Worm (Caenorhabditis elegans): ENCODE data around the gene F21D12.3.

F21D12.3 gene

DNA sequence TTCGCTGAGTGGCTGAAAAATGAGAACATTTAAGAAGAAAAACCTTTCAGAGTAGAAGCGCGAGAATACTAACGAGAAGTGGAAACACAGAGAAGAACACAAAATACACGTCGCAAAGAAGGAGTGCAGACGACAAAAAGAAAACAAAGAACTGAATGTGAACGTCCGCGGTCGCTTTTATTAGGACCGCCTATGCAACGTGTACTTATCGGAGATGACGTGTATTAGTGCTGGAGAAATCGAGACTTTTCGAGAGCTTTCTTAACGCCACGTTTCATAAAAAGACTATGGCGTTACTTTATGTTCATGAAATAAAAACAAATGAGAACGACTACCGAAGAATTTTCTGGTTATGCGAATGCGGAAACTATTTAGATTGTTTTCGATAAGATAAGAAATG is 28.7 kb upstream of the F21D12.3 start, which contains the start of gene hsp-4 (continued):
- TF ChIP-seq aha-1 (tag) (peak; percentile 60), nhr-10 (tag; optimal IDR thresholded peaks at IDR 0.05) (no peak), dmd-6 (GFP tag; IDR thresholded peaks at IDR 0.05) (no peak), skn-1 (tag; optimal IDR thresholded peaks at IDR 0.05) (no peak), ztf-11 (tag; optimal IDR thresholded peaks at IDR 0.05) (no peak), ztf-7 (tag; optimal IDR thresholded peaks at IDR 0.05) (no peak), ama-1 (optimal IDR thresholded peaks at IDR 0.05) (no peak), aly-2 (tag; optimal IDR thresholded peaks at IDR 0.05) (no peak), T20F7.1 (GFP tag; optimal IDR thresholded peaks at IDR 0.05) (no peak), egl-43 (GFP tag; IDR thresholded peaks at IDR 0.05) (no peak), Y48G9A.11 (GFP tag; IDR thresholded peaks at IDR 0.05) (no peak), cey-2 (tag; optimal IDR thresholded peaks at IDR 0.05; ENCODE audit: borderline replicate concordance, insufficient read depth) (no peak), mes-2 (tag; optimal IDR thresholded peaks at IDR 0.05; ENCODE audit: poor library complexity, severe bottlenecking) (no peak)

- no peak for TF ChIP-seq fos-1 (tag; optimal IDR thresholded peaks at IDR 0.05)
- peak in 1 of 2 experiments; percentile 25 for TF ChIP-seq unc-62 (GFP tag; optimal IDR thresholded peaks at IDR 0.05 in 1 of 2)
- TF ChIP-seq unc-62 (tag; optimal IDR thresholded peaks at IDR 0.05): no peak
- peak; percentile 38 for TF ChIP-seq duxl-1 (tag; optimal IDR thresholded peaks at IDR 0.05; ENCODE audit: poor library complexity)
- TF ChIP-seq zfp-3 (GFP tag; conservative IDR thresholded peaks at IDR 0.05): no peak
- peak; percentile 71 for TF ChIP-seq aha-1 (tag)
- 0 out of 2 replicates have a peak, but pooled peaks have one; percentile 26 for TF ChIP-seq T26A8.4 (GFP tag; IDR thresholded peaks at IDR 0.05)
Measured at ce11 chrII:7348063-7348462, 24.2 kb upstream of the F21D12.3 start.

ce11 chrII:7345858-7346257 is 22.0 kb upstream of the F21D12.3 start:
- peak in 1 of 2 experiments; percentile 98 for TF ChIP-seq unc-62 (GFP tag; optimal IDR thresholded peaks at IDR 0.05 in 1 of 2)
- TF ChIP-seq unc-62 (tag; optimal IDR thresholded peaks at IDR 0.05): no peak
- TF ChIP-seq hlh-11 (tag; optimal IDR thresholded peaks at IDR 0.05): peak; percentile 4
- TF ChIP-seq fos-1 (tag; optimal IDR thresholded peaks at IDR 0.05): no peak
- no peak for TF ChIP-seq daf-8 (GFP tag; IDR thresholded peaks at IDR 0.05)

DNA sequence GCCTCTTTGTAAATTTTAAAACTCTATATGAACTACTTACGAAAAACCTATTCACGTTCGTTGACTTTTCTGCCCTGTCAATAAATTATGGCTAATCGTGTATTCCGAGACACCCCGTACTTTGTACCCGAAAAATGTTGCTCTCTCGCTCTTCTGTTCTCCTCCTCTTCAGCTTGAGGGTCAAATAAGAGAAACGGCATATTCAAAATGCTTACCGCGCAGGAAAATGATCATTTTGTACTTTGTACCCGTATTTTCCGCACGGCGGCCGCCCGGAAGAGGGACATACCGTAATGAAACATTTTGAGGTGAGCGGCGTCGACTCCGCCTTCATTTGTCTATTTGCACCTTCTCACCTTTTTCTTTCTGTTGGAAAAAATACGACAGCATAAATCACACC is 19.8 kb upstream of the F21D12.3 start:
- peak; percentile 6 for TF ChIP-seq aha-1 (tag)
- no peak for TF ChIP-seq ZK546.5 (tag; optimal IDR thresholded peaks at IDR 0.05)
- TF ChIP-seq T26A8.4 (GFP tag; IDR thresholded peaks at IDR 0.05): 0 out of 2 replicates have a peak, but pooled peaks have one; percentile 8
- 0 out of 2 replicates have a peak, but pooled peaks have one; percentile 16 for TF ChIP-seq dmd-8 (GFP tag; IDR thresholded peaks at IDR 0.05)
- TF ChIP-seq snpc-1.2 (GFP tag; IDR thresholded peaks at IDR 0.05): no peak

DNA sequence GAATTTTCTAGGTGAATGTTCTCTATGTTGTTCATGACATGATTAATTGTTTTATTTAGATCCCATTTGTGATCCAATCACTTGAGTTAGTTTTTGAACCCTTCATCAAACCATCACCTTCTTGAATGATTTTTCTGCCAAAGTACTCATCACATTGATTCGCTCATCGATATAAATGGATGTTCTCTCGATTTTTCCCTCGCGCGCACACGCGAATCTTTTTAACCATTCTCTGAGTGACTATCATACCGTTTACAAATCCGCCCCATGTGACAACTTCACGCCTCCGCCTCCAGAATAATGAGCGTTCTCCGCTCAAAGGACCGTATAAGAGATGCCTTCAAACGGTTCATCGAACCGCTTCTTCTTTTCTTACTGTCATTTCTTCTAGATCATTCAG is 19.1 kb upstream of the F21D12.3 start:
- peak; percentile 74 for TF ChIP-seq nhr-28 (tag; optimal IDR thresholded peaks at IDR 0.05)
- no peak for TF ChIP-seq ces-1 (GFP tag; optimal IDR thresholded peaks at IDR 0.05)
- peak; percentile 25 to 78 for TF ChIP-seq mdl-1 (tag; optimal IDR thresholded peaks at IDR 0.05)
- TF ChIP-seq hlh-30 (tag; optimal IDR thresholded peaks at IDR 0.05; ENCODE audit: insufficient read depth): peak; percentile 29
- peak; percentile 56 for TF ChIP-seq aha-1 (tag)
- peak; percentile 13 for TF ChIP-seq mep-1 (tag; optimal IDR thresholded peaks at IDR 0.05)
- TF ChIP-seq unc-62 (GFP tag; optimal IDR thresholded peaks at IDR 0.05 in 1 of 2): peak in 1 of 2 experiments; percentile 98
- no peak for TF ChIP-seq unc-62 (tag; optimal IDR thresholded peaks at IDR 0.05)
- no peak for TF ChIP-seq nhr-41 (GFP tag; IDR thresholded peaks at IDR 0.05)
- peak; percentile 62 for TF ChIP-seq hlh-11 (tag; optimal IDR thresholded peaks at IDR 0.05)
- peak; percentile 40 for TF ChIP-seq nhr-48 (tag; optimal IDR thresholded peaks at IDR 0.05)
- peak; percentile 62 for TF ChIP-seq mxl-3 (GFP tag; optimal IDR thresholded peaks at IDR 0.05)
